Worm (Caenorhabditis elegans): ENCODE results near the gene F25B5.6.

The F25B5.6 gene

DNA sequence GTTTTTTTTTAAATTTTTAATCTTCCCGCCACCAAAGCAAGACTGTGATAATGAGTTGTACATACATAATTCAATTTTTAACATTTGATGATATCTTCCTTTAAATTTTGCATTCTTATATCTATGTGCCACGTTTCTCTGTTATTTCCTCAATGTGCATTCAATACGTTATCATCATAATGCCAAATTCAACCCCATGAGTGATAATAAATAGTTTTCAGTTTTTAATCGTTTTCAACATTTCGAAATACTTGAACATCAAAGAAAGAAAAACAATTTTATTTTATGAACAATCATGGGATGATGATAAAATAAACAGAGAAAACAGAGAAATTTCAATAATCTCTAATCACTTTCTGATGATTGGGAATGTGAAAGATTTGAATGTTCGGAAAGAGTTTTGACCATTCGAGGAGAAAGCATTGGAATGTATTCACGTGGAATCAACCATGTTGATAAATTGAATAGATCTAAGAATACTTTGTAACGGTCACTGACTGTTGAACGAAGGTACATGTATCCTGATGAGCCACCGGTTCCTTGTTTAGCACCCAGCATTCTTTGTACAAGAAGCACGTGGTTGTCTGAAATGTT is 31.1 kb downstream of the F25B5.6 start (continued):
- no peak for TF ChIP-seq T26A8.4 (GFP tag; IDR thresholded peaks at IDR 0.05)
- peak; percentile 31 for TF ChIP-seq mxl-3 (GFP tag; optimal IDR thresholded peaks at IDR 0.05)
- TF ChIP-seq lin-13 (GFP tag; optimal IDR thresholded peaks at IDR 0.05): peak; percentile 58
- TF ChIP-seq unc-130 (GFP tag; optimal IDR thresholded peaks at IDR 0.05): no peak
- no peak for TF ChIP-seq snpc-1.2 (GFP tag; IDR thresholded peaks at IDR 0.05)
- peak; percentile 24 for TF ChIP-seq duxl-1 (tag; optimal IDR thresholded peaks at IDR 0.05; ENCODE audit: poor library complexity)
- no peak for TF ChIP-seq madf-5 (GFP tag; IDR thresholded peaks at IDR 0.05)
- TF ChIP-seq nhr-10 (tag; optimal IDR thresholded peaks at IDR 0.05): peak; percentile 11

DNA sequence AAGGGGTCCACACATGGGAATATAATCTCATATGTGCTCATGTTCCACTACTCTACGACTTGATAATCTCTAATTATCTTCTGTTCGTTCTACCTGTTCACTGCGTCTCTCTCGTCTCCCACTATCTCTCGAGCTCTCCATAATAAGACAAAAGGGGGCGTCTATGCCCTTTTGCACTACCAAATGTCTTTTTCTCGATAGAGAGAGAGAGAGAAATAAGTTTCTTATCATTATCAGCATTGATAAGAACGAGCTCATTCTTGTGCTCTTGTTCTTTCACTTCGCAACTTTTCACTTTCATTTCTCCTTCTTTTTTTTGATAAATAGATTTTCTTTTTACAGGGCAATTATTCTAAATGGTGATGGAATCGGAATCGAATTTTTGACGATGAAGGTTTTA is 32.6 kb downstream of the F25B5.6 start:
- TF ChIP-seq nhr-237 (tag; optimal IDR thresholded peaks at IDR 0.05): no peak
- peak; percentile 67 for TF ChIP-seq dve-1 (tag; optimal IDR thresholded peaks at IDR 0.05; ENCODE audit: insufficient read depth)
- TF ChIP-seq unc-130 (GFP tag; optimal IDR thresholded peaks at IDR 0.05): no peak
- TF ChIP-seq F10B5.3 (tag; optimal IDR thresholded peaks at IDR 0.05): no peak
- TF ChIP-seq ceh-82 (tag; optimal IDR thresholded peaks at IDR 0.05): no peak
- TF ChIP-seq pqm-1 (tag; optimal IDR thresholded peaks at IDR 0.05): peak; percentile 95
- TF ChIP-seq ceh-44 (GFP tag; IDR thresholded peaks at IDR 0.05): no peak
- TF ChIP-seq nhr-42 (GFP tag; IDR thresholded peaks at IDR 0.05): no peak
- TF ChIP-seq fkh-10 (GFP tag; optimal IDR thresholded peaks at IDR 0.05): no peak
- no peak for TF ChIP-seq zag-1 (tag; optimal IDR thresholded peaks at IDR 0.05)
- peak; percentile 33 for TF ChIP-seq nhr-6 (tag; optimal IDR thresholded peaks at IDR 0.05)
- no peak for TF ChIP-seq zfp-3 (GFP tag; conservative IDR thresholded peaks at IDR 0.05)
- no peak for TF ChIP-seq ceh-28 (tag; optimal IDR thresholded peaks at IDR 0.05)
- no peak for TF ChIP-seq vab-7 (GFP tag; IDR thresholded peaks at IDR 0.05)
- no peak for TF ChIP-seq daf-19 (GFP tag; conservative IDR thresholded peaks at IDR 0.05)
- TF ChIP-seq ctbp-1 (GFP tag; IDR thresholded peaks at IDR 0.05): no peak
- 0 out of 2 replicates have a peak, but pooled peaks have one; percentile 10 for TF ChIP-seq tra-1 (GFP tag; IDR thresholded peaks at IDR 0.05)
- no peak for TF ChIP-seq saeg-2 (GFP tag; IDR thresholded peaks at IDR 0.05)
- TF ChIP-seq F44E2.7 (GFP tag; IDR thresholded peaks at IDR 0.05): no peak
- TF ChIP-seq dpl-1 (GFP tag; optimal IDR thresholded peaks at IDR 0.05): no peak
- peak; percentile 67 for TF ChIP-seq nhr-28 (tag; optimal IDR thresholded peaks at IDR 0.05)
- TF ChIP-seq snpc-1.2 (GFP tag; IDR thresholded peaks at IDR 0.05): no peak
- no peak for TF ChIP-seq attf-4 (tag; optimal IDR thresholded peaks at IDR 0.05)
- TF ChIP-seq fos-1 (tag; optimal IDR thresholded peaks at IDR 0.05): no peak
- peak; percentile 64 for TF ChIP-seq dmd-6 (GFP tag; IDR thresholded peaks at IDR 0.05)
- TF ChIP-seq ztf-7 (tag; optimal IDR thresholded peaks at IDR 0.05): peak; percentile 33
- no peak for TF ChIP-seq daf-16 (GFP tag; optimal IDR thresholded peaks at IDR 0.05)
- TF ChIP-seq daf-16 (tag; optimal IDR thresholded peaks at IDR 0.05): peak; percentile 57
- no peak for TF ChIP-seq Y5F2A.4 (GFP tag; optimal IDR thresholded peaks at IDR 0.05)
- TF ChIP-seq nhr-77 (tag; optimal IDR thresholded peaks at IDR 0.05): peak; percentile 44
- no peak for TF ChIP-seq hmg-1.1 (GFP tag; IDR thresholded peaks at IDR 0.05)
- no peak for TF ChIP-seq lim-7 (GFP tag; IDR thresholded peaks at IDR 0.05)
- TF ChIP-seq sdz-12 (GFP tag; optimal IDR thresholded peaks at IDR 0.05): no peak
- no peak for TF ChIP-seq lin-39 (tag; optimal IDR thresholded peaks at IDR 0.05)
- TF ChIP-seq nhr-41 (GFP tag; IDR thresholded peaks at IDR 0.05): no peak
- TF ChIP-seq mes-2 (tag; optimal IDR thresholded peaks at IDR 0.05; ENCODE audit: poor library complexity, severe bottlenecking): peak; percentile 40
- no peak for TF ChIP-seq lin-15B (tag; optimal IDR thresholded peaks at IDR 0.05)
- no peak for TF ChIP-seq zip-11 (GFP tag; IDR thresholded peaks at IDR 0.05)
- TF ChIP-seq hlh-11 (tag; optimal IDR thresholded peaks at IDR 0.05): peak; percentile 59
- TF ChIP-seq lir-3 (tag; optimal IDR thresholded peaks at IDR 0.05): no peak
- no peak for TF ChIP-seq php-3 (GFP tag; IDR thresholded peaks at IDR 0.05)
- no peak for TF ChIP-seq ceh-62 (tag; optimal IDR thresholded peaks at IDR 0.05)
- peak; percentile 18 for TF ChIP-seq mep-1 (tag; optimal IDR thresholded peaks at IDR 0.05)
- TF ChIP-seq nhr-102 (tag; optimal IDR thresholded peaks at IDR 0.05): no peak
